Fruit fly (Drosophila melanogaster) whole organism, pupa: ENCODE results near the gene TotX.

Source experiments
- CG12605 ChIP-seq: fragments of 200-800 bp; sonication (Bioruptor generic); IDR thresholded peaks from 2 replicates; pipeline ENCODE4 v1.3.6; 2022; ENCODE audit warnings: missing biosample characterization, missing genetic modification characterization
- CG13204 ChIP-seq: fragments of 200-800 bp; sonication (Bioruptor generic); optimal IDR thresholded peaks from 2 replicates; lab custom pipeline; 2018; ENCODE audit warnings: missing biosample characterization, mild to moderate bottlenecking, missing genetic modification characterization, moderate library complexity
- CG15710 ChIP-seq: fragments of 200-800 bp; sonication (Bioruptor generic); optimal IDR thresholded peaks from 2 replicates; lab custom pipeline; 2018; ENCODE audit warnings: missing biosample characterization, mild to moderate bottlenecking, missing genetic modification characterization, moderate library complexity
- CG32121 ChIP-seq: fragments of 200-800 bp; sonication (Bioruptor generic); IDR thresholded peaks from 2 replicates; pipeline ENCODE4 v1.3.6; 2022; ENCODE audit warnings: missing biosample characterization, missing genetic modification characterization
- CG4496 ChIP-seq: fragments of 200-800 bp; sonication (Bioruptor generic); IDR thresholded peaks from 3 replicates; pipeline ENCODE4 v1.3.6; 2022; ENCODE audit warnings: missing biosample characterization, missing genetic modification characterization
- CG8159 ChIP-seq: fragments of 200-800 bp; sonication (Bioruptor generic); optimal IDR thresholded peaks from 3 replicates; lab custom pipeline; 2018; ENCODE audit warnings: missing biosample characterization, mild to moderate bottlenecking, missing genetic modification characterization, moderate library complexity
- CG9948 ChIP-seq: fragments of 200-800 bp; sonication (Bioruptor generic); optimal IDR thresholded peaks from 2 replicates; lab custom pipeline; 2018; ENCODE audit warnings: missing biosample characterization, mild to moderate bottlenecking, missing genetic modification characterization, moderate library complexity
- D1 ChIP-seq: fragments of 200-800 bp; sonication (Bioruptor generic); optimal IDR thresholded peaks from 2 replicates; lab custom pipeline; 2018; ENCODE audit warnings: missing biosample characterization, mild to moderate bottlenecking, missing genetic modification characterization, moderate library complexity
- EcR ChIP-seq: fragments of 200-800 bp; sonication (Bioruptor generic); optimal IDR thresholded peaks from 3 replicates; lab custom pipeline; 2019; ENCODE audit warnings: missing biosample characterization, missing genetic modification characterization, mild to moderate bottlenecking, moderate library complexity, missing genetic modification reagents
- Pif1A ChIP-seq: fragments of 200-800 bp; sonication (Bioruptor generic); optimal IDR thresholded peaks from 3 replicates; lab custom pipeline; 2016; ENCODE audit warnings: missing biosample characterization, missing genetic modification characterization
- fd96Ca ChIP-seq: fragments of 200-800 bp; sonication (Bioruptor generic); IDR thresholded peaks from 3 replicates; pipeline ENCODE4 v1.3.6; 2022; ENCODE audit warnings: missing biosample characterization, missing genetic modification characterization
- gl ChIP-seq: fragments of 200-800 bp; sonication (Bioruptor generic); optimal IDR thresholded peaks from 2 replicates; lab custom pipeline; 2018; ENCODE audit warnings: missing biosample characterization, mild to moderate bottlenecking, missing genetic modification characterization
- rn ChIP-seq: fragments of 200-800 bp; sonication (Bioruptor generic); IDR thresholded peaks from 2 replicates; pipeline ENCODE4 v1.3.6; 2022; ENCODE audit warnings: missing biosample characterization, missing genetic modification characterization

DNA sequence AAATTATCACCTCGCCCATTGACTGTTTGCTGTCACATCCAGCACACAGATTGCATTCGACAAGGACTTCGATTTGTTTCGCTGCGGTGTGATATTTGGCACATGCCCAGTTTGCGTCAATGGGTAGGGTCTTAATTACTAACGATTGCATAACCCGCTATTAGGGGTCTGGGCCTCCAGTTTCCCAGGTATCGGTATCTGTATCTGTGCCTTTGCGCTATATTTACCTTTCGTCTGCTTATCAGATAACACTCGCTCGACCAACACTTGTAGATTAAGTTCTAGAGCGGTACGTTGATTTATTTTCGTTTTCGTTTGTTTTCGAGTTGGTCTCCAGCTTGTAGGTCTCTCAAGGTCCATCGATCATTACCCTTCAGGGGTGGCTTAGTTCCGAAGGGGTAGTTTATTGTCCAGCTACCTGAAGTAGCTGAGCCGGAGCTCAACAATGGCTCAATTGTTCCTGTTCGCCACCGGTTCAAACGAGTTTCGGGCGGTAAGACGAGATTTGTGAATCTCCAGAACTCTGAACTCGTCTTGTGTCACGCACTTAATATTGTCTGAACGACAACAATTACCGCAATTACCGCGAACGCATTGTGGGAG, 46.1 kb upstream of the TotX start:
- TF ChIP-seq CG9948 (tag; lab: Kevin White, UChicago) (no peak), CG15710 (no peak), EcR (GFP tag; lab: Kevin White, UChicago) (peak; percentile 19), fd96Ca (GFP tag; lab: Robert Waterston, UW) (no peak), CG12605 (no peak), CG8159 (tag; lab: Kevin White, UChicago) (no peak), D1 (no peak), CG32121 (GFP tag; lab: Robert Waterston, UW) (no peak), CG4496 (GFP tag; lab: Robert Waterston, UW) (no peak), rn (GFP tag; lab: Robert Waterston, UW) (no peak), Pif1A (no peak), CG13204 (GFP tag; lab: Kevin White, UChicago) (no peak), gl (tag; lab: Kevin White, UChicago) (no peak)
